Worm (Caenorhabditis elegans) whole organism, young adult: Measurements from ENCODE around the gene srx-9.

ENCODE experiments used
- B0336.3 ChIP-seq: fragments of 200-800 bp; sonication (Bioruptor generic); IDR thresholded peaks from 2 replicates; pipeline ENCODE4 v1.3.6; 2022; ENCODE audit warnings: missing genetic modification characterization, missing compliant biosample characterization
- C06A6.2 ChIP-seq: fragments of 200-800 bp; sonication (Bioruptor generic); conservative IDR thresholded peaks from 2 replicates; pipeline ENCODE4 v1.3.6; 2022; ENCODE audit warnings: missing genetic modification characterization, missing compliant biosample characterization
- C17E4.6 ChIP-seq: fragments of 200-800 bp; sonication (Bioruptor generic); IDR thresholded peaks from 2 replicates; pipeline ENCODE4 v1.3.6; 2022; ENCODE audit warnings: missing genetic modification reagents, missing genetic modification characterization, missing compliant biosample characterization
- F10E7.11 ChIP-seq: sonication (generic microtip); optimal IDR thresholded peaks from 2 replicates; lab custom pipeline; 2017; ENCODE audit warnings: mild to moderate bottlenecking, missing genetic modification characterization, moderate library complexity, missing compliant biosample characterization
- F37B4.10 ChIP-seq: fragments of 200-800 bp; sonication (Bioruptor generic); IDR thresholded peaks from 2 replicates; pipeline ENCODE4 v1.3.6; 2022; ENCODE audit warnings: missing genetic modification characterization, missing compliant biosample characterization
- F55B11.4 ChIP-seq: sonication (generic microtip); optimal IDR thresholded peaks from 2 replicates; lab custom pipeline; 2016; ENCODE audit warnings: missing compliant biosample characterization, missing genetic modification characterization, borderline replicate concordance; ENCODE audit not compliant: insufficient read depth
- F57A8.1 ChIP-seq: fragments of 200-800 bp; sonication (Bioruptor generic); optimal IDR thresholded peaks from 2 replicates; lab custom pipeline; 2018; ENCODE audit warnings: mild to moderate bottlenecking, missing genetic modification characterization, moderate library complexity, missing compliant biosample characterization
- K12H6.12 ChIP-seq: fragments of 200-800 bp; sonication (Bioruptor generic); optimal IDR thresholded peaks from 2 replicates; lab custom pipeline; 2018; ENCODE audit warnings: mild to moderate bottlenecking, missing genetic modification characterization, missing compliant biosample characterization
- T07F8.4 ChIP-seq: sonication (generic microtip); optimal IDR thresholded peaks from 2 replicates; lab custom pipeline; 2016; ENCODE audit warnings: mild to moderate bottlenecking, missing genetic modification characterization, moderate library complexity, missing compliant biosample characterization
- Y56A3A.18 ChIP-seq: fragments of 200-800 bp; sonication (Bioruptor generic); IDR thresholded peaks from 2 replicates; pipeline ENCODE4 v1.3.6; 2022; ENCODE audit warnings: missing genetic modification reagents, missing genetic modification characterization, missing compliant biosample characterization
- Y67H2A.10 ChIP-seq: fragments of 200-800 bp; sonication (Bioruptor generic); conservative IDR thresholded peaks from 2 replicates; pipeline ENCODE4 v1.3.6; 2022; ENCODE audit warnings: missing genetic modification reagents, missing genetic modification characterization, missing compliant biosample characterization
- Y95B8A.8 ChIP-seq: fragments of 200-800 bp; sonication (Bioruptor generic); IDR thresholded peaks from 2 replicates; pipeline ENCODE4 v1.3.6; 2022; ENCODE audit warnings: missing genetic modification reagents, missing genetic modification characterization, missing compliant biosample characterization
- atf-7 ChIP-seq: sonication (generic microtip); optimal IDR thresholded peaks from 2 replicates; lab custom pipeline; 2017; ENCODE audit warnings: mild to moderate bottlenecking, missing genetic modification characterization, missing compliant biosample characterization
- athp-1 ChIP-seq: sonication (generic microtip); optimal IDR thresholded peaks from 2 replicates; lab custom pipeline; 2017; ENCODE audit warnings: mild to moderate bottlenecking, missing genetic modification characterization, missing compliant biosample characterization
- attf-3 ChIP-seq: fragments of 200-800 bp; sonication (Bioruptor generic); conservative IDR thresholded peaks from 2 replicates; pipeline ENCODE4 v1.3.6; 2022; ENCODE audit warnings: missing genetic modification reagents, missing genetic modification characterization, missing compliant biosample characterization
- attf-6 ChIP-seq: fragments of 200-800 bp; sonication (Bioruptor generic); IDR thresholded peaks from 2 replicates; pipeline ENCODE4 v1.3.6; 2022; ENCODE audit warnings: missing genetic modification reagents, missing genetic modification characterization, missing compliant biosample characterization
- bed-2 ChIP-seq: fragments of 200-800 bp; sonication (Bioruptor generic); IDR thresholded peaks from 2 replicates; pipeline ENCODE4 v1.3.6; 2022; ENCODE audit warnings: missing genetic modification reagents, missing genetic modification characterization, missing compliant biosample characterization
- ccch-3 ChIP-seq: fragments of 200-800 bp; sonication (Bioruptor generic); optimal IDR thresholded peaks from 2 replicates; lab custom pipeline; 2018; ENCODE audit warnings: mild to moderate bottlenecking, missing genetic modification characterization, missing compliant biosample characterization
- cebp-2 ChIP-seq: fragments of 200-800 bp; sonication (Bioruptor generic); IDR thresholded peaks from 2 replicates; pipeline ENCODE4 v1.3.6; 2022; ENCODE audit warnings: missing genetic modification characterization, missing compliant biosample characterization
- ceh-100 ChIP-seq: fragments of 200-800 bp; sonication (Bioruptor generic); IDR thresholded peaks from 2 replicates; pipeline ENCODE4 v1.3.6; 2022; ENCODE audit warnings: missing genetic modification reagents, missing genetic modification characterization, missing compliant biosample characterization
- ceh-58 ChIP-seq: fragments of 200-800 bp; sonication (Bioruptor generic); IDR thresholded peaks from 2 replicates; pipeline ENCODE4 v1.3.6; 2022; ENCODE audit warnings: missing genetic modification characterization, missing compliant biosample characterization
- chd-7 ChIP-seq: sonication (generic microtip); optimal IDR thresholded peaks from 2 replicates; lab custom pipeline; 2016; ENCODE audit warnings: mild to moderate bottlenecking, missing genetic modification characterization, moderate library complexity, missing compliant biosample characterization
- dox-1 ChIP-seq: fragments of 200-800 bp; sonication (Bioruptor generic); IDR thresholded peaks from 2 replicates; pipeline ENCODE4 v1.3.6; 2022; ENCODE audit warnings: missing genetic modification reagents, missing genetic modification characterization, missing compliant biosample characterization
- dpl-1 ChIP-seq: fragments of 150-350 bp; optimal IDR thresholded peaks from 2 replicates; lab custom pipeline; 2014; ENCODE audit warnings: missing biosample characterization, missing genetic modification reagents, missing genetic modification characterization
- egrh-3 ChIP-seq: fragments of 200-800 bp; sonication (Bioruptor generic); IDR thresholded peaks from 2 replicates; pipeline ENCODE4 v1.3.6; 2022; ENCODE audit warnings: missing genetic modification reagents, missing genetic modification characterization, missing compliant biosample characterization
- ets-4 ChIP-seq: fragments of 200-800 bp; sonication (Bioruptor generic); optimal IDR thresholded peaks from 2 replicates; lab custom pipeline; 2018; ENCODE audit warnings: mild to moderate bottlenecking, missing genetic modification characterization, missing compliant biosample characterization
- fkh-3 ChIP-seq: sonication (generic microtip); optimal IDR thresholded peaks from 2 replicates; lab custom pipeline; 2016; ENCODE audit warnings: mild to moderate bottlenecking, missing genetic modification characterization, missing compliant biosample characterization
- gei-17 ChIP-seq: fragments of 200-800 bp; sonication (Bioruptor generic); optimal IDR thresholded peaks from 2 replicates; lab custom pipeline; 2018; ENCODE audit warnings: mild to moderate bottlenecking, missing genetic modification characterization, missing compliant biosample characterization
- hlh-12 ChIP-seq: sonication (generic microtip); optimal IDR thresholded peaks from 2 replicates; lab custom pipeline; 2016; ENCODE audit warnings: missing genetic modification characterization, missing compliant biosample characterization
- hmg-1.2 ChIP-seq: fragments of 200-800 bp; sonication (Bioruptor generic); IDR thresholded peaks from 2 replicates; pipeline ENCODE4 v1.3.6; 2022; ENCODE audit warnings: missing genetic modification reagents, missing genetic modification characterization, missing compliant biosample characterization
- hmg-20 ChIP-seq: fragments of 200-800 bp; sonication (Bioruptor generic); IDR thresholded peaks from 2 replicates; pipeline ENCODE4 v1.3.6; 2022; ENCODE audit warnings: missing genetic modification reagents, missing genetic modification characterization, missing compliant biosample characterization
- hsf-1 ChIP-seq: fragments of 200-800 bp; sonication (Bioruptor generic); IDR thresholded peaks from 2 replicates; pipeline ENCODE4 v1.3.6; 2022; ENCODE audit warnings: missing genetic modification reagents, missing genetic modification characterization, missing compliant biosample characterization
- lin-40 ChIP-seq: sonication (generic microtip); optimal IDR thresholded peaks from 2 replicates; lab custom pipeline; 2016; ENCODE audit warnings: missing genetic modification characterization, mild to moderate bottlenecking, missing compliant biosample characterization, missing genotype, missing genetic modification reagents
- lin-54 ChIP-seq: fragments of 200-800 bp; sonication (Bioruptor generic); optimal IDR thresholded peaks from 2 replicates; lab custom pipeline; 2018; ENCODE audit warnings: mild to moderate bottlenecking, missing genetic modification characterization, missing compliant biosample characterization
- lir-1 ChIP-seq: fragments of 200-800 bp; sonication (Bioruptor generic); conservative IDR thresholded peaks from 2 replicates; pipeline ENCODE4 v1.3.6; 2022; ENCODE audit warnings: missing genetic modification reagents, missing genetic modification characterization, missing compliant biosample characterization
- madf-10 ChIP-seq: sonication (generic microtip); optimal IDR thresholded peaks from 2 replicates; lab custom pipeline; 2016; ENCODE audit warnings: mild to moderate bottlenecking, missing genetic modification characterization, missing compliant biosample characterization
- madf-6 ChIP-seq: fragments of 200-800 bp; sonication (Bioruptor generic); IDR thresholded peaks from 2 replicates; pipeline ENCODE4 v1.3.6; 2022; ENCODE audit warnings: missing genetic modification reagents, missing genetic modification characterization, missing compliant biosample characterization
- mxl-1 ChIP-seq: sonication (generic microtip); optimal IDR thresholded peaks from 2 replicates; lab custom pipeline; 2016; ENCODE audit warnings: missing genetic modification characterization, missing compliant biosample characterization
- nhr-120 ChIP-seq: fragments of 200-800 bp; sonication (Bioruptor generic); IDR thresholded peaks from 2 replicates; pipeline ENCODE4 v1.3.6; 2022; ENCODE audit warnings: missing genetic modification characterization, missing compliant biosample characterization
- nhr-90 ChIP-seq: sonication (generic microtip); optimal IDR thresholded peaks from 2 replicates; lab custom pipeline; 2016; ENCODE audit warnings: missing genotype, mild to moderate bottlenecking, missing genetic modification characterization, missing compliant biosample characterization
- rec-8 ChIP-seq, 2 experiments: sonication (generic microtip); optimal IDR thresholded peaks; 2 replicates each; lab custom pipeline; 2016; ENCODE audit warnings: mild to moderate bottlenecking in 2 of 2, missing genetic modification characterization in 2 of 2, missing genetic modification reagents in 2 of 2, missing genotype in 2 of 2, missing biosample characterization in 1 of 2, missing compliant biosample characterization in 1 of 2, moderate library complexity in 1 of 2
- sdz-38 ChIP-seq: sonication (generic microtip); optimal IDR thresholded peaks from 2 replicates; lab custom pipeline; 2016; ENCODE audit warnings: missing genotype, missing genetic modification characterization, missing compliant biosample characterization
- snpc-1.1 ChIP-seq: sonication (generic microtip); optimal IDR thresholded peaks from 2 replicates; lab custom pipeline; 2017; ENCODE audit warnings: missing genetic modification characterization, mild to moderate bottlenecking, missing compliant biosample characterization, antibody characterized with exemption, moderate library complexity, missing genotype, missing genetic modification reagents; ENCODE audit not compliant: insufficient read depth
- snpc-3.4 ChIP-seq: sonication (generic microtip); optimal IDR thresholded peaks from 2 replicates; lab custom pipeline; 2017; ENCODE audit warnings: missing genetic modification characterization, mild to moderate bottlenecking, missing compliant biosample characterization, antibody characterized with exemption, moderate library complexity, missing genotype, missing genetic modification reagents
- somi-1 ChIP-seq: fragments of 200-800 bp; sonication (Bioruptor generic); optimal IDR thresholded peaks from 2 replicates; lab custom pipeline; 2018; ENCODE audit warnings: mild to moderate bottlenecking, missing genetic modification characterization, missing compliant biosample characterization
- tbp1 ChIP-seq: fragments of 200-800 bp; sonication (Bioruptor generic); optimal IDR thresholded peaks from 2 replicates; lab custom pipeline; 2018; ENCODE audit warnings: mild to moderate bottlenecking, missing genetic modification characterization, missing compliant biosample characterization
- tbx-9 ChIP-seq: sonication (generic microtip); optimal IDR thresholded peaks from 2 replicates; lab custom pipeline; 2016; ENCODE audit warnings: borderline replicate concordance, missing genetic modification characterization, inconsistent platforms, missing compliant biosample characterization

The srx-9 gene

DNA sequence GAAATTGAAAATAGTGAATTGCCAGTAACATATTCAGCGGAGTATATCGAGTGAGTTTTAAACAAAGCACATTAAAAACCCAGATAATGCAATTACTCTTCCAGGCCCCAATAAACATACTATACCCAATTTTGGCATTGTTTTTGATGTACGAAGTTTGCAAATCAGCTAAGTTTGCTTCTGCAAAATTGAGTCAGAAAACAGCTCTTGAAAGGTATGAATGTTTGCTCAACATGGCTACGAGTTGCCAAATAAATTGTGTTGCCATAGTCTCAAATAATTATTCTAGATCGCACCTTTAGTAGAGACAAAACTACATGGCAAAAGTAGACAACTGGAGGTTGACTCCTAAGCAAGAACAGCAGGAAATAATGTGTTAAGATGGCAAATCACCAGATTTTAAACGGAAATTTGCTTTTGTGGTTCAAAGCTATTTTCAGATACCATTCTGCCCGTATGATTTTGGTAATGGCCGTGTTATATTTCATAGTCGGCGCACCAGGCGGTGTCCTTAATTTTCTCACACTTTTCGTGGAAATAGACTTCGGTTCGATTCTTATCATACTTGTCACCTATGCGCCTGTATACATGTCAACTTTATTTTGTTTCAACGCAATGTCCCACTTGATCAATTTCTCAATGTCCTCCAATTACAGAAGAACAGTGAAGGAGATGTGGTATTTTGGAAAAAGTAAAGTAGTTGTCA, 37.3 kb upstream of the srx-9 start (continued):
- peak; percentile 22; the same call in 1 of the 2 replicates for TF ChIP-seq madf-6 (GFP tag; lab: Robert Waterston, UW)
- TF ChIP-seq dox-1 (GFP tag; lab: Robert Waterston, UW): peak; percentile 65
- TF ChIP-seq hmg-20 (GFP tag; lab: Robert Waterston, UW): no peak
- peak; percentile 63; the same call in 1 of the 2 replicates for TF ChIP-seq Y95B8A.8 (GFP tag; lab: Robert Waterston, UW)
- no peak for TF ChIP-seq F55B11.4 (tag; lab: Kevin White, UChicago)
- TF ChIP-seq rec-8 (tag; optimal IDR thresholded peaks at IDR 0.05; lab: Kevin White, UChicago): no peak
- TF ChIP-seq ceh-100: no peak
- no peak for TF ChIP-seq bed-2
- no peak for TF ChIP-seq sdz-38
- no peak for TF ChIP-seq T07F8.4 (tag; lab: Kevin White, UChicago)
- TF ChIP-seq egrh-3 (GFP tag; lab: Robert Waterston, UW): no peak
- TF ChIP-seq gei-17 (GFP tag; lab: Kevin White, UChicago): no peak
- no peak for TF ChIP-seq snpc-1.1 (tag; lab: Kevin White, UChicago)
- peak; percentile 59 for TF ChIP-seq C06A6.2 (GFP tag; lab: Robert Waterston, UW)
- peak; percentile 2 for TF ChIP-seq K12H6.12 (tag; lab: Kevin White, UChicago)
- TF ChIP-seq B0336.3 (GFP tag; lab: Robert Waterston, UW): peak; percentile 67
- peak; percentile 46 for TF ChIP-seq athp-1 (tag; lab: Kevin White, UChicago)
- no peak for TF ChIP-seq ccch-3 (GFP tag; lab: Kevin White, UChicago)
- peak; percentile 38 for TF ChIP-seq tbp1 (GFP tag; lab: Kevin White, UChicago)
- peak; percentile 39 for TF ChIP-seq atf-7 (tag; lab: Kevin White, UChicago)
- TF ChIP-seq snpc-3.4 (tag; lab: Kevin White, UChicago): no peak
- TF ChIP-seq hsf-1 (GFP tag; lab: Robert Waterston, UW): no peak
- no peak for TF ChIP-seq attf-3
- peak; percentile 81 for TF ChIP-seq tbx-9 (tag; lab: Kevin White, UChicago)
- peak; percentile 1 for TF ChIP-seq fkh-3 (tag; lab: Kevin White, UChicago)
- TF ChIP-seq lin-54 (GFP tag; lab: Kevin White, UChicago): no peak
- TF ChIP-seq F37B4.10 (GFP tag; lab: Robert Waterston, UW): no peak
- no peak for TF ChIP-seq nhr-120
- no peak for TF ChIP-seq Y67H2A.10
- no peak for TF ChIP-seq attf-6 (GFP tag; lab: Robert Waterston, UW)
- no peak for TF ChIP-seq somi-1
- TF ChIP-seq hmg-1.2 (GFP tag; lab: Robert Waterston, UW): peak; percentile 18; the same call in 1 of the 2 replicates
- TF ChIP-seq C17E4.6 (GFP tag; lab: Robert Waterston, UW): no peak
- TF ChIP-seq F57A8.1: no peak
- TF ChIP-seq ets-4 (GFP tag; lab: Kevin White, UChicago): peak; percentile 63
- no peak for TF ChIP-seq lin-40 (tag; lab: Kevin White, UChicago)
- peak; percentile 66 for TF ChIP-seq nhr-90 (tag; lab: Kevin White, UChicago)
- no peak for TF ChIP-seq ceh-58 (GFP tag; lab: Robert Waterston, UW)
- TF ChIP-seq hlh-12 (tag; lab: Kevin White, UChicago): no peak
- no peak for TF ChIP-seq cebp-2 (GFP tag; lab: Robert Waterston, UW)
- peak; percentile 82 for TF ChIP-seq madf-10 (tag; lab: Kevin White, UChicago)
- TF ChIP-seq chd-7 (tag; lab: Kevin White, UChicago): peak; percentile 82
- no peak for TF ChIP-seq F10E7.11 (tag; lab: Kevin White, UChicago)
- peak; percentile 4 for TF ChIP-seq mxl-1 (tag; lab: Kevin White, UChicago)
- TF ChIP-seq lir-1 (GFP tag; lab: Robert Waterston, UW): no peak
- TF ChIP-seq Y56A3A.18 (GFP tag; lab: Robert Waterston, UW): peak; percentile 56
- TF ChIP-seq dpl-1 (GFP tag; lab: Kevin White, UChicago): no peak
